Fruit fly (Drosophila melanogaster) whole organism, embryonic: Measurements from ENCODE around the gene Vdup1.

Source experiments
- BEAF-32 ChIP-seq: fragments of 200-800 bp; sonication (Bioruptor generic); optimal IDR thresholded peaks from 3 replicates; lab custom pipeline; 2017; ENCODE audit warnings: missing biosample characterization, missing genetic modification characterization, mild to moderate bottlenecking, moderate library complexity, missing genetic modification reagents
- CG10209 ChIP-seq: fragments of 200-800 bp; sonication (Bioruptor generic); optimal IDR thresholded peaks from 3 replicates; lab custom pipeline; 2017; ENCODE audit warnings: missing biosample characterization, mild to moderate bottlenecking, missing genetic modification characterization, missing genetic modification reagents
- CG10267 ChIP-seq: fragments of 200-800 bp; sonication (Bioruptor generic); optimal IDR thresholded peaks from 2 replicates; lab custom pipeline; 2018; ENCODE audit warnings: missing biosample characterization, mild to moderate bottlenecking, missing genetic modification characterization, moderate library complexity
- CG10431 ChIP-seq: fragments of 200-800 bp; sonication (Bioruptor generic); optimal IDR thresholded peaks from 3 replicates; lab custom pipeline; 2018; ENCODE audit warnings: missing biosample characterization, mild to moderate bottlenecking, missing genetic modification characterization
- CG11085 ChIP-seq: fragments of 200-800 bp; sonication (Bioruptor generic); IDR thresholded peaks from 2 replicates; pipeline ENCODE4 v1.3.6; 2022; ENCODE audit warnings: missing biosample characterization, missing genetic modification characterization
- CG12659 ChIP-seq: fragments of 200-800 bp; sonication (Bioruptor generic); optimal IDR thresholded peaks from 3 replicates; lab custom pipeline; 2017; ENCODE audit warnings: mild to moderate bottlenecking, missing biosample characterization, missing genetic modification reagents, missing genetic modification characterization
- CG13287 ChIP-seq: fragments of 200-800 bp; sonication (Bioruptor generic); IDR thresholded peaks from 2 replicates; pipeline ENCODE4 v1.3.6; 2022; ENCODE audit warnings: missing biosample characterization, missing genetic modification characterization; ENCODE audit not compliant: partially characterized antibody
- CG14710 ChIP-seq: fragments of 200-800 bp; sonication (Bioruptor generic); optimal IDR thresholded peaks from 3 replicates; lab custom pipeline; 2019; ENCODE audit warnings: missing biosample characterization, mild to moderate bottlenecking, missing genetic modification characterization, moderate library complexity
- CG14860 ChIP-seq: fragments of 200-800 bp; sonication (Bioruptor generic); IDR thresholded peaks from 3 replicates; pipeline ENCODE4 v1.3.6; 2022; ENCODE audit warnings: missing biosample characterization, missing genetic modification characterization; ENCODE audit not compliant: partially characterized antibody
- CG15514 ChIP-seq: fragments of 200-800 bp; sonication (Bioruptor generic); optimal IDR thresholded peaks from 3 replicates; lab custom pipeline; 2017; ENCODE audit warnings: missing biosample characterization, missing genetic modification characterization, mild to moderate bottlenecking, moderate library complexity, missing genetic modification reagents
- CG17385 ChIP-seq: fragments of 200-800 bp; sonication (Bioruptor generic); optimal IDR thresholded peaks from 3 replicates; lab custom pipeline; 2018; ENCODE audit warnings: missing biosample characterization, mild to moderate bottlenecking, missing genetic modification characterization
- CG17829 ChIP-seq: fragments of 200-800 bp; optimal IDR thresholded peaks from 2 replicates; lab custom pipeline; 2019; ENCODE audit warnings: missing biosample characterization, mild to moderate bottlenecking, missing genetic modification characterization, moderate library complexity
- CG17912 ChIP-seq: fragments of 200-800 bp; sonication (Bioruptor generic); optimal IDR thresholded peaks from 2 replicates; lab custom pipeline; 2018; ENCODE audit warnings: missing biosample characterization, mild to moderate bottlenecking, missing genetic modification characterization
- CG18599 ChIP-seq: fragments of 200-800 bp; sonication (Bioruptor generic); optimal IDR thresholded peaks from 3 replicates; lab custom pipeline; 2017; ENCODE audit warnings: missing biosample characterization, missing genetic modification characterization, mild to moderate bottlenecking, moderate library complexity, missing genetic modification reagents
- CG31365 ChIP-seq: fragments of 200-800 bp; sonication (Bioruptor generic); optimal IDR thresholded peaks from 2 replicates; lab custom pipeline; 2018; ENCODE audit warnings: missing biosample characterization, mild to moderate bottlenecking, missing genetic modification characterization
- CG4820 ChIP-seq: fragments of 200-800 bp; sonication (Bioruptor generic); optimal IDR thresholded peaks from 3 replicates; lab custom pipeline; 2016; ENCODE audit warnings: missing biosample characterization, missing genetic modification characterization
- CG6175 ChIP-seq: fragments of 200-800 bp; sonication (Bioruptor generic); IDR thresholded peaks from 3 replicates; pipeline ENCODE4 v1.3.6; 2022; ENCODE audit warnings: missing biosample characterization, missing genetic modification characterization
- CG6272 ChIP-seq: fragments of 200-800 bp; sonication (Bioruptor generic); IDR thresholded peaks from 2 replicates; pipeline ENCODE4 v1.3.6; 2022; ENCODE audit warnings: missing biosample characterization, missing genetic modification characterization
- CG8944 ChIP-seq: fragments of 200-800 bp; sonication (Bioruptor generic); optimal IDR thresholded peaks from 3 replicates; lab custom pipeline; 2016; ENCODE audit warnings: missing biosample characterization, missing genetic modification characterization
- CG9797 ChIP-seq: fragments of 200-800 bp; sonication (Bioruptor generic); optimal IDR thresholded peaks from 3 replicates; lab custom pipeline; 2018; ENCODE audit warnings: missing biosample characterization, mild to moderate bottlenecking, missing genetic modification characterization
- Deaf1 ChIP-seq: fragments of 200-800 bp; optimal IDR thresholded peaks from 3 replicates; lab custom pipeline; 2019; ENCODE audit warnings: missing biosample characterization, mild to moderate bottlenecking, missing genetic modification characterization, moderate library complexity
- Dip3 ChIP-seq: fragments of 200-800 bp; sonication (Bioruptor generic); optimal IDR thresholded peaks from 3 replicates; lab custom pipeline; 2016; ENCODE audit warnings: missing biosample characterization, missing genetic modification characterization
- Dp ChIP-seq: fragments of 200-800 bp; sonication (Bioruptor generic); optimal IDR thresholded peaks from 2 replicates; lab custom pipeline; 2018; ENCODE audit warnings: missing biosample characterization, mild to moderate bottlenecking, missing genetic modification characterization, moderate library complexity
- Dref ChIP-seq: fragments of 200-800 bp; sonication (Bioruptor generic); IDR thresholded peaks from 2 replicates; pipeline ENCODE4 v1.3.6; 2022; ENCODE audit warnings: missing biosample characterization, missing genetic modification characterization
- Fer1 ChIP-seq: fragments of 200-800 bp; sonication (Bioruptor generic); optimal IDR thresholded peaks from 2 replicates; lab custom pipeline; 2017; ENCODE audit warnings: missing biosample characterization, mild to moderate bottlenecking, missing genetic modification characterization
- Gug ChIP-seq: fragments of 200-800 bp; sonication (Bioruptor generic); IDR thresholded peaks from 4 replicates; pipeline ENCODE4 v1.3.6; 2022; ENCODE audit warnings: missing biosample characterization, missing genetic modification characterization
- Hr51 ChIP-seq, 2 experiments: fragments of 200-800 bp; sonication (Bioruptor generic); optimal IDR thresholded peaks; 2 replicates in 1 of 2; 3 replicates in 1 of 2; lab custom pipeline; 2016 to 2018; ENCODE audit warnings: missing biosample characterization in 2 of 2, missing genetic modification characterization in 2 of 2, mild to moderate bottlenecking in 1 of 2, moderate library complexity in 1 of 2
- MBD-R2 ChIP-seq: fragments of 200-800 bp; sonication (Bioruptor generic); IDR thresholded peaks from 2 replicates; pipeline ENCODE4 v1.3.6; 2022; ENCODE audit warnings: missing biosample characterization, missing genetic modification characterization
- MESR4 ChIP-seq: fragments of 200-800 bp; sonication (Bioruptor generic); optimal IDR thresholded peaks from 2 replicates; lab custom pipeline; 2018; ENCODE audit warnings: missing biosample characterization, mild to moderate bottlenecking, missing genetic modification characterization, moderate library complexity
- Med ChIP-seq: fragments of 200-800 bp; sonication (Bioruptor generic); peaks from one replicate; lab custom pipeline; 2016; ENCODE audit warnings: missing biosample characterization, missing genetic modification characterization, mild to moderate bottlenecking, inconsistent platforms, moderate library complexity
- Opbp ChIP-seq: fragments of 200-800 bp; sonication (Bioruptor generic); IDR thresholded peaks from 3 replicates; pipeline ENCODE4 v1.3.6; 2022; ENCODE audit warnings: missing biosample characterization, missing genetic modification characterization; ENCODE audit not compliant: partially characterized antibody
- Rfx ChIP-seq: fragments of 200-800 bp; sonication (Bioruptor generic); IDR thresholded peaks from 2 replicates; pipeline ENCODE4 v1.3.6; 2022; ENCODE audit warnings: missing biosample characterization, missing genetic modification characterization
- Stat92E ChIP-seq, 3 experiments: fragments of >200 bp in 2 of 3; fragments of 200-800 bp in 1 of 3; sonication (Bioruptor generic) in 1 of 3; optimal IDR thresholded peaks; 2 replicates each; lab custom pipeline; 2017 to 2019; ENCODE audit warnings: missing biosample characterization in 3 of 3, missing genetic modification characterization in 3 of 3, mild to moderate bottlenecking in 1 of 3, moderate library complexity in 1 of 3
- YL-1 ChIP-seq: fragments of 200-800 bp; sonication (Bioruptor generic); optimal IDR thresholded peaks from 3 replicates; lab custom pipeline; 2017; ENCODE audit warnings: missing biosample characterization, mild to moderate bottlenecking, missing genetic modification characterization
- ash1 ChIP-seq: fragments of 200-800 bp; sonication (Bioruptor generic); optimal IDR thresholded peaks from 2 replicates; lab custom pipeline; 2018; ENCODE audit warnings: missing biosample characterization, mild to moderate bottlenecking, missing genetic modification characterization
- bigmax ChIP-seq: fragments of 200-800 bp; sonication (Bioruptor generic); optimal IDR thresholded peaks from 2 replicates; lab custom pipeline; 2018; ENCODE audit warnings: missing biosample characterization, mild to moderate bottlenecking, missing genetic modification characterization
- bowl ChIP-seq: fragments of 200-800 bp; sonication (Bioruptor generic); IDR thresholded peaks from 2 replicates; pipeline ENCODE4 v1.3.6; 2022; ENCODE audit warnings: missing biosample characterization, missing genetic modification characterization
- crol ChIP-seq: fragments of 200-800 bp; sonication (Bioruptor generic); IDR thresholded peaks from 2 replicates; pipeline ENCODE4 v1.3.6; 2022; ENCODE audit warnings: missing biosample characterization, missing genetic modification characterization
- grn ChIP-seq: fragments of 200-800 bp; sonication (Bioruptor generic); optimal IDR thresholded peaks from 3 replicates; lab custom pipeline; 2017; ENCODE audit warnings: missing biosample characterization, missing genetic modification characterization
- luna ChIP-seq: fragments of 200-800 bp; sonication (Bioruptor generic); optimal IDR thresholded peaks from 2 replicates; lab custom pipeline; 2016; ENCODE audit warnings: missing biosample characterization, missing genetic modification characterization
- mam ChIP-seq: fragments of 200-800 bp; sonication (Bioruptor generic); optimal IDR thresholded peaks from 3 replicates; lab custom pipeline; 2016; ENCODE audit warnings: missing biosample characterization, missing genetic modification characterization
- nom ChIP-seq: fragments of 200-800 bp; sonication (Bioruptor generic); optimal IDR thresholded peaks from 2 replicates; lab custom pipeline; 2017; ENCODE audit warnings: missing biosample characterization, missing genetic modification characterization, mild to moderate bottlenecking, moderate library complexity, missing genetic modification reagents
- pzg ChIP-seq: fragments of 200-800 bp; sonication (Bioruptor generic); optimal IDR thresholded peaks from 3 replicates; lab custom pipeline; 2018; ENCODE audit warnings: missing biosample characterization, mild to moderate bottlenecking, missing genetic modification characterization, moderate library complexity
- ranshi ChIP-seq: fragments of 200-800 bp; sonication (Bioruptor generic); IDR thresholded peaks from 2 replicates; pipeline ENCODE4 v1.3.6; 2022; ENCODE audit warnings: missing biosample characterization, missing genetic modification characterization
- repo ChIP-seq: fragments of 200-800 bp; sonication (Bioruptor generic); optimal IDR thresholded peaks from 2 replicates; lab custom pipeline; 2016; ENCODE audit warnings: missing biosample characterization, missing genetic modification characterization
- stwl ChIP-seq: fragments of 200-800 bp; sonication (Bioruptor generic); optimal IDR thresholded peaks from 3 replicates; lab custom pipeline; 2018; ENCODE audit warnings: missing biosample characterization, mild to moderate bottlenecking, missing genetic modification characterization, moderate library complexity
- trem ChIP-seq: fragments of 200-800 bp; optimal IDR thresholded peaks from 3 replicates; lab custom pipeline; 2019; ENCODE audit warnings: missing biosample characterization, mild to moderate bottlenecking, missing genetic modification characterization, moderate library complexity
- vfl ChIP-seq: fragments of 200-800 bp; sonication (Bioruptor generic); optimal IDR thresholded peaks from 2 replicates; lab custom pipeline; 2016; ENCODE audit warnings: missing biosample characterization, missing genetic modification characterization

Gene Vdup1

dm6 chr3L:212520-212919, 33.8 kb upstream of the Vdup1 start, which contains the start of the genes thoc7 and Dis3l2 (continued):
- TF ChIP-seq Dip3 (GFP tag; lab: Kevin White, UChicago) (no peak), CG10431 (GFP tag; lab: Kevin White, UChicago) (no peak), ash1 (GFP tag; lab: Kevin White, UChicago) (no peak), Hr51 (GFP tag; optimal IDR thresholded peaks at IDR 0.05; lab: Kevin White, UChicago) (no peak), repo (GFP tag; lab: Kevin White, UChicago) (no peak), Rfx (GFP tag; lab: Robert Waterston, UW) (no peak)

dm6 chr3L:211200-211599, 32.4 kb upstream of the Vdup1 start, which contains the start of gene Prp4k:
Gene Prp4k, minus strand, starts transcription at chr3L:211457.
- peak; percentile 11 for TF ChIP-seq BEAF-32 (GFP tag; lab: Kevin White, UChicago)
- TF ChIP-seq crol (GFP tag; lab: Robert Waterston, UW): peak; percentile 42; the same call in 1 of the 2 replicates
- TF ChIP-seq YL-1: peak; percentile 72
- no peak for TF ChIP-seq Gug
- peak; percentile 56 for TF ChIP-seq bigmax (GFP tag; lab: Kevin White, UChicago)
- peak; percentile 92 for TF ChIP-seq CG17385 (GFP tag; lab: Kevin White, UChicago)
- TF ChIP-seq CG12659: peak; percentile 63
- TF ChIP-seq stwl (tag; lab: Kevin White, UChicago): peak; percentile 50
- TF ChIP-seq mam (GFP tag; lab: Kevin White, UChicago): no peak
- TF ChIP-seq CG6175: 0 out of 3 replicates have a peak, but pooled peaks have one; percentile 11
- no peak for TF ChIP-seq CG11085 (GFP tag; lab: Robert Waterston, UW)
- no peak for TF ChIP-seq ranshi (GFP tag; lab: Robert Waterston, UW)
- peak; percentile 41 for TF ChIP-seq trem (tag; lab: Kevin White, UChicago)
- no peak for TF ChIP-seq vfl (GFP tag; lab: Kevin White, UChicago)
- TF ChIP-seq luna (GFP tag; lab: Kevin White, UChicago): no peak
- TF ChIP-seq CG31365 (tag; lab: Kevin White, UChicago): no peak
- TF ChIP-seq CG6272 (GFP tag; lab: Robert Waterston, UW): no peak
- peak; percentile 4 for TF ChIP-seq Dp (GFP tag; lab: Kevin White, UChicago)
- peak; percentile 61 for TF ChIP-seq MBD-R2 (GFP tag; lab: Robert Waterston, UW)
- peak; percentile 70 for TF ChIP-seq Med (GFP tag; lab: Kevin White, UChicago)
- TF ChIP-seq grn (GFP tag; lab: Kevin White, UChicago): no peak
- TF ChIP-seq Fer1 (GFP tag; lab: Kevin White, UChicago): peak; percentile 21
- TF ChIP-seq bowl (GFP tag; lab: Robert Waterston, UW): no peak
- no peak for TF ChIP-seq CG4820 (GFP tag; lab: Kevin White, UChicago)
- TF ChIP-seq CG10267 (tag; lab: Kevin White, UChicago): peak; percentile 4
- TF ChIP-seq CG14860 (GFP tag; lab: Robert Waterston, UW): 0 out of 3 replicates have a peak, but pooled peaks have one; percentile 26
- TF ChIP-seq CG8944 (GFP tag; lab: Kevin White, UChicago): no peak
- TF ChIP-seq Stat92E (GFP tag; optimal IDR thresholded peaks at IDR 0.05; lab: Kevin White, UChicago): peak in 1 of 3 experiments; percentile 33
- TF ChIP-seq nom: peak; percentile 49
- TF ChIP-seq MESR4: peak; percentile 97
- TF ChIP-seq CG9797 (GFP tag; lab: Kevin White, UChicago): peak; percentile 62
- TF ChIP-seq CG15514 (GFP tag; lab: Kevin White, UChicago): peak; percentile 39
- TF ChIP-seq CG14710 (tag; lab: Kevin White, UChicago): peak; percentile 37
- peak; percentile 19 for TF ChIP-seq CG17829 (tag; lab: Kevin White, UChicago)
- TF ChIP-seq Opbp (GFP tag; lab: Robert Waterston, UW): 0 out of 3 replicates have a peak, but pooled peaks have one; percentile 41
- no peak for TF ChIP-seq Dref
- peak; percentile 44; the same call in 1 of the 2 replicates for TF ChIP-seq CG13287 (GFP tag; lab: Robert Waterston, UW)
- peak; percentile 50 for TF ChIP-seq pzg (GFP tag; lab: Kevin White, UChicago)
- no peak for TF ChIP-seq CG10209 (GFP tag; lab: Kevin White, UChicago)
- no peak for TF ChIP-seq CG18599 (GFP tag; lab: Kevin White, UChicago)
- TF ChIP-seq Deaf1: peak; percentile 58
- no peak for TF ChIP-seq CG17912 (GFP tag; lab: Kevin White, UChicago)
